Fruit fly (Drosophila melanogaster) whole organism, adult: ENCODE results near the gene CG5397.

Source experiments
- CG11617 ChIP-seq: fragments of 200-800 bp; sonication (Bioruptor generic); optimal IDR thresholded peaks from 2 replicates; lab custom pipeline; 2017; ENCODE audit warnings: mild to moderate bottlenecking, missing biosample characterization, missing genetic modification reagents, missing genetic modification characterization
- CG14711 ChIP-seq: fragments of 200-800 bp; sonication (Bioruptor generic); optimal IDR thresholded peaks from 2 replicates; lab custom pipeline; 2018; ENCODE audit warnings: missing biosample characterization, mild to moderate bottlenecking, missing genetic modification characterization, moderate library complexity
- CG1620 ChIP-seq: fragments of 200-800 bp; sonication (Bioruptor generic); optimal IDR thresholded peaks from 2 replicates; lab custom pipeline; 2016; ENCODE audit warnings: missing biosample characterization, missing genetic modification characterization
- CG33017 ChIP-seq: fragments of 200-800 bp; sonication (Bioruptor generic); optimal IDR thresholded peaks from 2 replicates; lab custom pipeline; 2018; ENCODE audit warnings: missing biosample characterization, mild to moderate bottlenecking, missing genetic modification characterization, moderate library complexity
- CG7045 ChIP-seq: fragments of 200-800 bp; sonication (Bioruptor generic); optimal IDR thresholded peaks from 2 replicates; lab custom pipeline; 2017; ENCODE audit warnings: missing biosample characterization, mild to moderate bottlenecking, missing genetic modification characterization
- CG7101 ChIP-seq: fragments of 200-800 bp; sonication (Bioruptor generic); optimal IDR thresholded peaks from 2 replicates; lab custom pipeline; 2018; ENCODE audit warnings: missing biosample characterization, mild to moderate bottlenecking, missing genetic modification characterization, moderate library complexity
- Mnt ChIP-seq: fragments of 200-800 bp; sonication (Bioruptor generic); optimal IDR thresholded peaks from 2 replicates; lab custom pipeline; 2016; ENCODE audit warnings: missing biosample characterization, mild to moderate bottlenecking, missing genetic modification characterization
- kay ChIP-seq: fragments of 200-800 bp; sonication (Bioruptor generic); peaks from one replicate; lab custom pipeline; 2016; ENCODE audit warnings: missing biosample characterization, missing genetic modification characterization, borderline replicate concordance
- tj ChIP-seq: fragments of 200-800 bp; sonication (Bioruptor generic); optimal IDR thresholded peaks from 3 replicates; lab custom pipeline; 2017; ENCODE audit warnings: missing biosample characterization, mild to moderate bottlenecking, missing genetic modification characterization, moderate library complexity
- toe ChIP-seq: fragments of 200-800 bp; sonication (Bioruptor generic); optimal IDR thresholded peaks from 2 replicates; lab custom pipeline; 2016; ENCODE audit warnings: missing biosample characterization, missing genetic modification characterization

dm6 chr2L:1262684-1263083, 22.8 kb downstream of the CG5397 start:
- TF ChIP-seq tj (GFP tag; lab: Kevin White, UChicago) = no peak
- no peak for TF ChIP-seq Mnt
- no peak for TF ChIP-seq CG7101 (tag; lab: Kevin White, UChicago)
- TF ChIP-seq CG1620 (GFP tag; lab: Kevin White, UChicago) = no peak
- no peak for TF ChIP-seq CG14711 (tag; lab: Kevin White, UChicago)
- no peak for TF ChIP-seq CG11617 (GFP tag; lab: Kevin White, UChicago)
- TF ChIP-seq CG33017 = no peak
- TF ChIP-seq toe (GFP tag; lab: Kevin White, UChicago) = no peak
- no peak for TF ChIP-seq kay (GFP tag; lab: Kevin White, UChicago)
- no peak for TF ChIP-seq CG7045
